Worm (Caenorhabditis elegans): ENCODE data around the gene R03G8.1.
A peak's percentile ranks its signal among the peaks of the same experiment; 100 is the strongest.

R03G8.1 gene

DNA sequence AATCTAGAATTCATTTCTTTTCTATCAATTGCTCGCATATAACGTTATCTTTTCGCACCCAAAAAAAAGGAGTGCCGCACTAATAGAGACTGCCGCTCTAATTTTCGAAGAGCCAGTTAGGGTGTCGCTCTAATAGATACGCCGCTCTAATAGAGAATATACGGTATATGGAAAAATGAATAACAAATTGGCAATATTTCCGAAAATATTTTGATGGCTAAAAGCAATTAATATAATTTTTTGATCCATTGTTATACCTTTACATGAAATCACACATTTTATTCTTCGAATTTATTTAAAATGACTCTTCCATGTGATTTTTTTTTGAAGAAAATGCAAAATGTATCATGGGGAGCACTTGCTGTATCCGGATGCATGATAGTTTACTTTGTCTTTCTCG is 6.5 kb upstream of the R03G8.1 start, which contains the start of gene K03A11.4:
TSS of gene K03A11.4 (plus strand) at position 301 of the 400 bp plus-strand sequence.
- TF ChIP-seq F26F4.8 (GFP tag; conservative IDR thresholded peaks at IDR 0.05) (no peak), nhr-6 (tag; optimal IDR thresholded peaks at IDR 0.05) (no peak), lin-29 (GFP tag; IDR thresholded peaks at IDR 0.05) (no peak), hlh-30 (tag; optimal IDR thresholded peaks at IDR 0.05; ENCODE audit: insufficient read depth) (no peak), egl-43 (GFP tag; IDR thresholded peaks at IDR 0.05) (no peak), mdt-29 (GFP tag; IDR thresholded peaks at IDR 0.05) (no peak), F49E8.2 (tag; optimal IDR thresholded peaks at IDR 0.05; ENCODE audit: borderline replicate concordance) (no peak)

DNA sequence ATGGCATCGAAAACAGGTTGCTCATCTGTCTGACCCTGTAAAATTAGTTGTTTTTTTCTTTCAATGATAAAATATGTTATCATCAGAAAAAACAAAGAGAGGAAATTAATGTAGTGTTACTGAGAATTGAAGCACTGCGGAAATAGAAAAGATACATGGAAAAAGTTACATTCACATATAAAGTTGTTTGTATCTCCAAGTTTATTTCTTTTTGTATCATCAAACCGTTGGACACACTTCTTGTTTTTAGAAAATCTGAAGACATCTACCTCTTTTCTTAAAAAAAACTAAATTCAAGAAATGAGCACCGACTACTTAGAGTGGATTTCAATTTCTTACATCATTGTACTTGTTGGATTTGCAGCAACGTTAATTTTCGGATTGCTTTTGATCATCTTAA is 2.0 kb upstream of the R03G8.1 start, which contains the start of gene str-10:
TSS of gene str-10 (plus strand) at position 301 of the 400 bp plus-strand sequence.
- no peak for TF ChIP-seq madf-5 (GFP tag; IDR thresholded peaks at IDR 0.05)

DNA sequence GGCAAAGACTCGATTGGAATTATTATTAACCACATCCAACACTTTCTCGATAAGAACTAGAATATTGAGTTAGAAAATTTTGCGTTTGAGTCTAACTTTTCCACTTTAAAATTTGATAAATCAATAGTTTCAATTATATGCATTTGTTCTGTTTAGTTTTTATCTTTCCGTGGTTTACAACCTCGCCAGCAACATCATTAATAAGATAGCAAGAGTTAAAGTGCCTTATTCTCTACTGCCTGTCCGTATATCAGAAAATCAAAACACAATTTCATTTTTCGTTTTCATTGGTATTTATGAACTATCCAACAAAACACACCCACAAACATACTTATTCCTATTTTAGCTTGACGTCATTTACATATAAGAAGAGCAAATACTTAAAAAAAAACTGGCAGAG is 4.2 kb downstream of the R03G8.1 start:
- TF ChIP-seq hlh-30 (tag; optimal IDR thresholded peaks at IDR 0.05; ENCODE audit: insufficient read depth) (no peak), pqm-1 (tag; optimal IDR thresholded peaks at IDR 0.05) (peak; percentile 71), nhr-28 (tag; optimal IDR thresholded peaks at IDR 0.05) (peak; percentile 23), aha-1 (tag) (peak; percentile 52), lin-1 (GFP tag; IDR thresholded peaks at IDR 0.05) (no peak), nhr-11 (tag; optimal IDR thresholded peaks at IDR 0.05) (no peak), tag-97 (GFP tag; IDR thresholded peaks at IDR 0.05) (no peak), rbr-2 (tag; optimal IDR thresholded peaks at IDR 0.05) (no peak), daf-16 (GFP tag; optimal IDR thresholded peaks at IDR 0.05) (no peak), daf-16 (tag; optimal IDR thresholded peaks at IDR 0.05) (peak; percentile 84), ama-1 (optimal IDR thresholded peaks at IDR 0.05) (no peak), spr-3 (GFP tag; optimal IDR thresholded peaks at IDR 0.05) (no peak), T20F7.1 (GFP tag; optimal IDR thresholded peaks at IDR 0.05) (no peak)

DNA sequence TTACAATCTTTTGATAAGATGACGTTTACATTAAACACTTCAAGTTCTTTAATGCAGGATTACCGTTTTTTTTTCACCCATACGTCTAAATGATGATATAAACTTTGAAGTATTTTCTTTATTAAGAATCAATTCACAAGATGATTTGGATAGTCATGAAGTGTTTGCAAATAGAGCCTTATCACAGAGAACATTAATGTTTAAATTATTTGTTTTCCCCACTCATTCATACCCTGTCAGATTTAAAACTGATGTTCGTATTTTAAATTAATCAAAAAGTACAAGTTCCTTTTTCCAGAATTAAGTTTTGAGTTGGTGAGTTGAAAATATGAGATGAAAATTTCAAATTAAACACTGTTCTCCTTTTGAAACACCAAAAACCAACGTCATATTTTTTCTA is 6.3 kb downstream of the R03G8.1 start, which contains the start of gene R03G8.3:
TSS of gene R03G8.3 (plus strand) at position 301 of the 400 bp plus-strand sequence.
- no peak for TF ChIP-seq sdz-12 (GFP tag; optimal IDR thresholded peaks at IDR 0.05)
- TF ChIP-seq pqm-1 (tag; optimal IDR thresholded peaks at IDR 0.05) = peak; percentile 0

DNA sequence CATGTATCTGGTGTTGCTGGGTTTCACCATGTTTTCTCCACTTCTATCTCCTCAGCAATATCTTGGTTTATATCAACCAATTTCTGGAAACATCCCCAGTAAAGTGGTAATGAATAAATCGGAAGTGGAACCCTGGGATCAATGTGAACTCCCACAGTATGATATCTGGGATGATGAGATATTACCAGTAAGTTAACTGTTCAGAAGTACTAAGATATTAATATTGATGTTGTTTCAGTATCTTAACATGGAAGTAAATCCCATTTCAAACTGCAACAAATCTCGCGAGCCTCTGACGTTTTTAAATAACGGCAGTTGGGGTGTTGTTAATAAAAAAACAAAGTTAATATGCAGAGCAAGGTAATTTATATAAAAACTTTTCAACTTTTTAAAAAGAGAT is 6.8 kb downstream of the R03G8.1 start:
- TF ChIP-seq skn-1 (tag; optimal IDR thresholded peaks at IDR 0.05) (no peak), unc-62 (GFP tag; optimal IDR thresholded peaks at IDR 0.05 in 1 of 2) (peak in 1 of 2 experiments; percentile 94), unc-62 (tag; optimal IDR thresholded peaks at IDR 0.05) (no peak)

DNA sequence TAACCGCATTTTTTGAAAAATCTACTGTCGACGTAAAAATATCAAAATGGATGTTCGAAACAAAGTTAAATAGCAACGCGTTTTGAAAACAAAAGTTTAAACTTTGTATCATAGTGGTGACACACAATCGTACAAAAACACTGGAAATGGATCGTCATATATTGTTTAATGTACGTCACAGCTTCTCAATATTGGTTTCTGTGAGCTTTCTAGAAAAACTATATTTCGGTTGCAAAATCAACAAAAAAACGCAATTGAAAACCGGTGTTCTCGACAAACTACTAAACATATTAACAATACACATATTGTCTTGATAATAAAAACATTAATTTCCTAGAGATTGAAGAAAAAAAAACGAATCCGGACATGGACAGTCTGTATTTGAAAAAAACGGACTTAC is 16.0 kb downstream of the R03G8.1 start, which contains the start of gene R03G8.6:
TSS of gene R03G8.6 (minus strand) at position 101 of the 400 bp plus-strand sequence.
- no peak for TF ChIP-seq nhr-237 (tag; optimal IDR thresholded peaks at IDR 0.05)
- no peak for TF ChIP-seq lin-13 (GFP tag; optimal IDR thresholded peaks at IDR 0.05)
- TF ChIP-seq madf-5 (GFP tag; IDR thresholded peaks at IDR 0.05) = no peak
- no peak for TF ChIP-seq ces-1 (GFP tag; optimal IDR thresholded peaks at IDR 0.05)
- no peak for TF ChIP-seq aly-2 (tag; optimal IDR thresholded peaks at IDR 0.05)
- TF ChIP-seq mdt-29 (GFP tag; IDR thresholded peaks at IDR 0.05) = no peak
- TF ChIP-seq nhr-6 (tag; optimal IDR thresholded peaks at IDR 0.05) = no peak
- TF ChIP-seq ceh-32 (tag; optimal IDR thresholded peaks at IDR 0.05; ENCODE audit: poor library complexity) = no peak
- no peak for TF ChIP-seq zip-2 (tag; optimal IDR thresholded peaks at IDR 0.05)
- TF ChIP-seq ztf-11 (tag; optimal IDR thresholded peaks at IDR 0.05) = no peak
- no peak for TF ChIP-seq tag-97 (GFP tag; IDR thresholded peaks at IDR 0.05)

DNA sequence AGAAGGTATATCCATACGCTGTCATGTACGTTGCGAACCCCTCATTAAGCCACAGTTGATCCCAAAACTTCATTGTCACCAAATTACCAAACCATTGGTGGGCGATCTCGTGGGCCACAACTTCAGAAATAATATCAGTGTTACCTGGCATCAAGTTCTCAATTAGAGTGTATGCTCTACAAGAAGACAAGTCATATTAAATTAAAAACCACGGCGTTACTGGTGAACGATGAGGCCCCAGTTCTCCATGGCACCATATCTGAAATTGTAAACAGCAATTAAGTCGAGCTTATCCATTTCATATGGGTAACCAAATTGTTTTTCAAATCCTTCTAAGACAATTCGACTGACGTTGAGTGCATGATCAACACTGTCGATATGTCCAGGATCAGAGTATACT is 18.5 kb downstream of the R03G8.1 start:
- TF ChIP-seq unc-62 (GFP tag; optimal IDR thresholded peaks at IDR 0.05 in 1 of 2) (peak in 1 of 2 experiments; percentile 91), unc-62 (tag; optimal IDR thresholded peaks at IDR 0.05) (no peak), mdt-29 (GFP tag; IDR thresholded peaks at IDR 0.05) (no peak)

Measured in whole organism, L4 larva.